Fruit fly (Drosophila melanogaster) whole organism, embryonic: Measurements from ENCODE around the gene Cka.

Experiments used
- Atf6 ChIP-seq: fragments of 200-800 bp; sonication (Bioruptor generic); IDR thresholded peaks from 2 replicates; pipeline ENCODE4 v1.3.6; 2022; ENCODE audit warnings: missing biosample characterization, missing genetic modification characterization
- B-H1 ChIP-seq: fragments of 200-800 bp; sonication (Bioruptor generic); IDR thresholded peaks from 3 replicates; pipeline ENCODE4 v1.3.6; 2022; ENCODE audit warnings: missing biosample characterization, missing genetic modification characterization
- CG10147 ChIP-seq: fragments of 200-800 bp; sonication (Bioruptor generic); optimal IDR thresholded peaks from 2 replicates; lab custom pipeline; 2019; ENCODE audit warnings: missing biosample characterization, mild to moderate bottlenecking, missing genetic modification characterization, moderate library complexity
- CG10366 ChIP-seq: fragments of 200-800 bp; sonication (Bioruptor generic); IDR thresholded peaks from 2 replicates; pipeline ENCODE4 v1.3.6; 2022; ENCODE audit warnings: missing biosample characterization, missing genetic modification characterization
- CG11247 ChIP-seq: fragments of 200-800 bp; sonication (Bioruptor generic); IDR thresholded peaks from 2 replicates; pipeline ENCODE4 v1.3.6; 2022; ENCODE audit warnings: missing biosample characterization, missing genetic modification characterization
- CG11504 ChIP-seq: fragments of 200-800 bp; sonication (Bioruptor generic); optimal IDR thresholded peaks from 3 replicates; lab custom pipeline; 2019; ENCODE audit warnings: missing biosample characterization, mild to moderate bottlenecking, missing genetic modification characterization, moderate library complexity
- CG11695 ChIP-seq: fragments of 200-800 bp; sonication (Bioruptor generic); IDR thresholded peaks from 3 replicates; pipeline ENCODE4 v1.3.6; 2022; ENCODE audit warnings: missing biosample characterization, missing genetic modification characterization
- CG12744 ChIP-seq: fragments of 200-800 bp; sonication (Bioruptor generic); optimal IDR thresholded peaks from 2 replicates; lab custom pipeline; 2016; ENCODE audit warnings: missing biosample characterization, missing genetic modification characterization
- CG13894 ChIP-seq: fragments of 200-800 bp; sonication (Bioruptor generic); optimal IDR thresholded peaks from 3 replicates; lab custom pipeline; 2018; ENCODE audit warnings: missing biosample characterization, mild to moderate bottlenecking, missing genetic modification characterization, moderate library complexity
- CG14965 ChIP-seq: fragments of 200-800 bp; sonication (Bioruptor generic); optimal IDR thresholded peaks from 2 replicates; lab custom pipeline; 2016; ENCODE audit warnings: missing biosample characterization, missing genetic modification characterization, borderline replicate concordance
- CG1529 ChIP-seq: fragments of 200-800 bp; sonication (Bioruptor generic); optimal IDR thresholded peaks from 3 replicates; lab custom pipeline; 2018; ENCODE audit warnings: missing biosample characterization, missing genetic modification characterization
- CG18599 ChIP-seq: fragments of 200-800 bp; sonication (Bioruptor generic); optimal IDR thresholded peaks from 3 replicates; lab custom pipeline; 2017; ENCODE audit warnings: missing biosample characterization, missing genetic modification characterization, mild to moderate bottlenecking, moderate library complexity, missing genetic modification reagents
- CG30431 ChIP-seq: fragments of 200-800 bp; sonication (Bioruptor generic); optimal IDR thresholded peaks from 2 replicates; lab custom pipeline; 2017; ENCODE audit warnings: missing biosample characterization, missing genetic modification characterization
- CG31365 ChIP-seq: fragments of 200-800 bp; sonication (Bioruptor generic); optimal IDR thresholded peaks from 2 replicates; lab custom pipeline; 2018; ENCODE audit warnings: missing biosample characterization, mild to moderate bottlenecking, missing genetic modification characterization
- CG33557 ChIP-seq: fragments of 200-800 bp; sonication (Bioruptor generic); optimal IDR thresholded peaks from 2 replicates; lab custom pipeline; 2019; ENCODE audit warnings: missing biosample characterization, mild to moderate bottlenecking, missing genetic modification characterization, moderate library complexity
- CG3838 ChIP-seq: fragments of 200-800 bp; sonication (Bioruptor generic); optimal IDR thresholded peaks from 3 replicates; lab custom pipeline; 2016; ENCODE audit warnings: missing biosample characterization, missing genetic modification characterization
- CG43689 ChIP-seq: fragments of 200-800 bp; sonication (Bioruptor generic); IDR thresholded peaks from 2 replicates; pipeline ENCODE4 v1.3.6; 2022; ENCODE audit warnings: missing biosample characterization, missing genetic modification characterization
- CG6254 ChIP-seq: fragments of 200-800 bp; sonication (Bioruptor generic); optimal IDR thresholded peaks from 3 replicates; lab custom pipeline; 2017; ENCODE audit warnings: mild to moderate bottlenecking, missing biosample characterization, missing genetic modification reagents, missing genetic modification characterization
- CG6791 ChIP-seq: fragments of 200-800 bp; sonication (Bioruptor generic); IDR thresholded peaks from 3 replicates; pipeline ENCODE4 v1.3.6; 2022; ENCODE audit warnings: missing biosample characterization, missing genetic modification characterization; ENCODE audit not compliant: partially characterized antibody
- CG8359 ChIP-seq: fragments of 200-800 bp; sonication (Bioruptor generic); optimal IDR thresholded peaks from 2 replicates; lab custom pipeline; 2017; ENCODE audit warnings: missing biosample characterization, mild to moderate bottlenecking, missing genetic modification characterization, borderline replicate concordance
- CG8478 ChIP-seq: fragments of >200 bp; optimal IDR thresholded peaks from 2 replicates; lab custom pipeline; 2018
- CHES-1-like ChIP-seq: fragments of 200-800 bp; sonication (Bioruptor generic); optimal IDR thresholded peaks from 2 replicates; lab custom pipeline; 2016; ENCODE audit warnings: missing biosample characterization, missing genetic modification characterization
- D19A ChIP-seq: fragments of 200-800 bp; optimal IDR thresholded peaks from 3 replicates; lab custom pipeline; 2019; ENCODE audit warnings: missing biosample characterization, mild to moderate bottlenecking, missing genetic modification characterization, moderate library complexity
- Doc2 ChIP-seq: fragments of 200-800 bp; sonication (Bioruptor generic); IDR thresholded peaks from 2 replicates; pipeline ENCODE4 v1.3.6; 2022; ENCODE audit warnings: missing biosample characterization, missing genetic modification characterization
- Fer2 ChIP-seq: fragments of 200-800 bp; sonication (Bioruptor generic); optimal IDR thresholded peaks from 2 replicates; lab custom pipeline; 2018; ENCODE audit warnings: missing biosample characterization, mild to moderate bottlenecking, missing genetic modification characterization, moderate library complexity
- HHEX ChIP-seq: fragments of 200-800 bp; sonication (Bioruptor generic); optimal IDR thresholded peaks from 3 replicates; lab custom pipeline; 2017; ENCODE audit warnings: missing biosample characterization, mild to moderate bottlenecking, missing genetic modification characterization, missing genetic modification reagents
- Hey ChIP-seq: fragments of 200-800 bp; sonication (Bioruptor generic); optimal IDR thresholded peaks from 3 replicates; lab custom pipeline; 2018; ENCODE audit warnings: missing biosample characterization, mild to moderate bottlenecking, missing genetic modification characterization
- Jarid2 ChIP-seq: fragments of 200-800 bp; sonication (Bioruptor generic); optimal IDR thresholded peaks from 3 replicates; lab custom pipeline; 2017; ENCODE audit warnings: mild to moderate bottlenecking, missing biosample characterization, missing genetic modification reagents, missing genetic modification characterization
- MESR4 ChIP-seq: fragments of 200-800 bp; sonication (Bioruptor generic); optimal IDR thresholded peaks from 2 replicates; lab custom pipeline; 2018; ENCODE audit warnings: missing biosample characterization, mild to moderate bottlenecking, missing genetic modification characterization, moderate library complexity
- NFAT ChIP-seq: fragments of 200-800 bp; sonication (Bioruptor generic); IDR thresholded peaks from 2 replicates; pipeline ENCODE4 v1.3.6; 2022; ENCODE audit warnings: missing biosample characterization, missing genetic modification characterization
- Poxn ChIP-seq: fragments of 200-800 bp; sonication (Bioruptor generic); IDR thresholded peaks from 2 replicates; pipeline ENCODE4 v1.3.6; 2022; ENCODE audit warnings: missing biosample characterization, missing genetic modification characterization
- Ptx1 ChIP-seq: fragments of 200-800 bp; sonication (Bioruptor generic); IDR thresholded peaks from 2 replicates; pipeline ENCODE4 v1.3.6; 2022; ENCODE audit warnings: missing biosample characterization, missing genetic modification characterization
- Sry-δ ChIP-seq: fragments of 200-800 bp; sonication (Bioruptor generic); optimal IDR thresholded peaks from 2 replicates; lab custom pipeline; 2016; ENCODE audit warnings: missing biosample characterization, missing genetic modification characterization
- Stat92E ChIP-seq, 3 experiments: fragments of >200 bp in 2 of 3; fragments of 200-800 bp in 1 of 3; sonication (Bioruptor generic) in 1 of 3; optimal IDR thresholded peaks; 2 replicates each; lab custom pipeline; 2017 to 2019; ENCODE audit warnings: missing biosample characterization in 3 of 3, missing genetic modification characterization in 3 of 3, mild to moderate bottlenecking in 1 of 3, moderate library complexity in 1 of 3
- aop ChIP-seq: fragments of 200-800 bp; sonication (Bioruptor generic); IDR thresholded peaks from 2 replicates; pipeline ENCODE4 v1.3.6; 2022; ENCODE audit warnings: missing biosample characterization, missing genetic modification characterization
- ap ChIP-seq: fragments of 200-800 bp; sonication (Bioruptor generic); IDR thresholded peaks from 2 replicates; pipeline ENCODE4 v1.3.6; 2022; ENCODE audit warnings: missing biosample characterization, missing genetic modification characterization
- ash1 ChIP-seq: fragments of 200-800 bp; sonication (Bioruptor generic); optimal IDR thresholded peaks from 2 replicates; lab custom pipeline; 2018; ENCODE audit warnings: missing biosample characterization, mild to moderate bottlenecking, missing genetic modification characterization
- bbx ChIP-seq: fragments of 200-800 bp; sonication (Bioruptor generic); IDR thresholded peaks from 2 replicates; pipeline ENCODE4 v1.3.6; 2022; ENCODE audit warnings: missing biosample characterization, missing genetic modification characterization; ENCODE audit not compliant: partially characterized antibody
- bowl ChIP-seq: fragments of 200-800 bp; sonication (Bioruptor generic); IDR thresholded peaks from 2 replicates; pipeline ENCODE4 v1.3.6; 2022; ENCODE audit warnings: missing biosample characterization, missing genetic modification characterization
- chinmo ChIP-seq: fragments of 200-800 bp; sonication (Bioruptor generic); IDR thresholded peaks from 4 replicates; pipeline ENCODE4 v1.3.6; 2022; ENCODE audit warnings: missing biosample characterization, missing genetic modification characterization; ENCODE audit not compliant: partially characterized antibody
- da ChIP-seq: fragments of 200-800 bp; sonication (Bioruptor generic); optimal IDR thresholded peaks from 2 replicates; lab custom pipeline; 2016; ENCODE audit warnings: missing biosample characterization, missing genetic modification characterization
- ems ChIP-seq: fragments of 200-800 bp; sonication (Bioruptor generic); optimal IDR thresholded peaks from 3 replicates; lab custom pipeline; 2016; ENCODE audit warnings: missing biosample characterization, missing genetic modification characterization
- ewg ChIP-seq: fragments of 200-800 bp; sonication (Bioruptor generic); optimal IDR thresholded peaks from 3 replicates; lab custom pipeline; 2017; ENCODE audit warnings: mild to moderate bottlenecking, missing biosample characterization, missing genetic modification reagents, missing genetic modification characterization
- ken ChIP-seq: fragments of 200-800 bp; sonication (Bioruptor generic); IDR thresholded peaks from 3 replicates; pipeline ENCODE4 v1.3.6; 2022; ENCODE audit warnings: missing biosample characterization, missing genetic modification characterization
- klu ChIP-seq: fragments of 200-800 bp; sonication (Bioruptor generic); IDR thresholded peaks from 2 replicates; pipeline ENCODE4 v1.3.6; 2022; ENCODE audit warnings: missing biosample characterization, missing genetic modification characterization
- nerfin-1 ChIP-seq: fragments of 200-800 bp; sonication (Bioruptor generic); optimal IDR thresholded peaks from 3 replicates; lab custom pipeline; 2019; ENCODE audit warnings: missing biosample characterization, mild to moderate bottlenecking, missing genetic modification characterization, moderate library complexity
- pum ChIP-seq: fragments of 200-800 bp; sonication (Bioruptor generic); optimal IDR thresholded peaks from 2 replicates; lab custom pipeline; 2016; ENCODE audit warnings: missing biosample characterization, missing genetic modification characterization
- sd ChIP-seq: fragments of 200-800 bp; sonication (Bioruptor generic); optimal IDR thresholded peaks from 3 replicates; lab custom pipeline; 2018; ENCODE audit warnings: missing biosample characterization, mild to moderate bottlenecking, missing genetic modification characterization, moderate library complexity
- shn ChIP-seq: fragments of 200-800 bp; sonication (Bioruptor generic); optimal IDR thresholded peaks from 3 replicates; lab custom pipeline; 2016; ENCODE audit warnings: missing biosample characterization, missing genetic modification characterization
- slp2 ChIP-seq: fragments of 200-800 bp; sonication (Bioruptor generic); optimal IDR thresholded peaks from 2 replicates; lab custom pipeline; 2016; ENCODE audit warnings: missing biosample characterization, missing genetic modification characterization
- vvl ChIP-seq: fragments of 200-800 bp; sonication (Bioruptor generic); IDR thresholded peaks from 2 replicates; pipeline ENCODE4 v1.3.6; 2022; ENCODE audit warnings: missing biosample characterization, missing genetic modification characterization
- wdn ChIP-seq: fragments of 200-800 bp; sonication (Bioruptor generic); IDR thresholded peaks from 2 replicates; pipeline ENCODE4 v1.3.6; 2022; ENCODE audit warnings: missing biosample characterization, missing genetic modification characterization

Gene Cka

dm6 chr2L:8072692-8073091, 42.2 kb downstream of the Cka start, which contains the start of the genes MED20 and Trf (continued):
- TF ChIP-seq Atf6 (GFP tag; lab: Robert Waterston, UW) (no peak), CG6791 (GFP tag; lab: Robert Waterston, UW) (peak; percentile 52), CG11247 (no peak), CG10366 (GFP tag; lab: Robert Waterston, UW) (no peak), ewg (GFP tag; lab: Kevin White, UChicago) (no peak), bbx (peak; percentile 29; the same call in 1 of the 2 replicates), CG33557 (no peak), CG11695 (GFP tag; lab: Robert Waterston, UW) (no peak), nerfin-1 (tag; lab: Kevin White, UChicago) (no peak), CG30431 (GFP tag; lab: Kevin White, UChicago) (no peak), Jarid2 (GFP tag; lab: Kevin White, UChicago) (no peak), CG14965 (no peak), ems (GFP tag; lab: Kevin White, UChicago) (no peak), CG1529 (GFP tag; lab: Kevin White, UChicago) (no peak), pum (GFP tag; lab: Kevin White, UChicago) (no peak), Stat92E (GFP tag; optimal IDR thresholded peaks at IDR 0.05; lab: Kevin White, UChicago) (no peak), wdn (GFP tag; lab: Robert Waterston, UW) (no peak), D19A (tag; lab: Kevin White, UChicago) (no peak), ken (GFP tag; lab: Robert Waterston, UW) (no peak), Hey (tag; lab: Kevin White, UChicago) (no peak), Ptx1 (GFP tag; lab: Robert Waterston, UW) (no peak), sd (tag; lab: Kevin White, UChicago) (no peak), slp2 (GFP tag; lab: Kevin White, UChicago) (no peak), bowl (GFP tag; lab: Robert Waterston, UW) (no peak), HHEX (GFP tag; lab: Kevin White, UChicago) (no peak), CG8478 (no peak), ap (GFP tag; lab: Robert Waterston, UW) (no peak), vvl (no peak), CG18599 (GFP tag; lab: Kevin White, UChicago) (no peak), Fer2 (tag; lab: Kevin White, UChicago) (no peak), Poxn (no peak), da (GFP tag; lab: Kevin White, UChicago) (no peak), CG3838 (GFP tag; lab: Kevin White, UChicago) (no peak), Sry-δ (GFP tag; lab: Kevin White, UChicago) (no peak), MESR4 (GFP tag; lab: Kevin White, UChicago) (peak; percentile 29), CG13894 (tag; lab: Kevin White, UChicago) (no peak), Doc2 (GFP tag; lab: Robert Waterston, UW) (no peak), ash1 (no peak), CG31365 (no peak), chinmo (GFP tag; lab: Robert Waterston, UW) (0 out of 4 replicates have a peak, but pooled peaks have one; percentile 77), CG10147 (GFP tag; lab: Kevin White, UChicago) (no peak), klu (GFP tag; lab: Robert Waterston, UW) (no peak), B-H1 (GFP tag; lab: Robert Waterston, UW) (no peak), shn (GFP tag; lab: Kevin White, UChicago) (no peak), CG11504 (no peak), NFAT (GFP tag; lab: Robert Waterston, UW) (no peak), aop (GFP tag; lab: Robert Waterston, UW) (no peak), CG43689 (no peak), CG8359 (GFP tag; lab: Kevin White, UChicago) (no peak), CG6254 (GFP tag; lab: Kevin White, UChicago) (no peak), CHES-1-like (GFP tag; lab: Kevin White, UChicago) (peak; percentile 71), CG12744 (GFP tag; lab: Kevin White, UChicago) (no peak)
